Fruit fly (Drosophila melanogaster) whole organism, prepupa: ENCODE measurements around the gene CG12236.

Experiments used
- Blimp-1 ChIP-seq: fragments of 200-800 bp; sonication (Bioruptor generic); optimal IDR thresholded peaks from 3 replicates; lab custom pipeline; 2017; ENCODE audit warnings: missing biosample characterization, missing genetic modification characterization, mild to moderate bottlenecking, moderate library complexity, missing genetic modification reagents
- CG10669 ChIP-seq: fragments of 200-800 bp; sonication (Bioruptor generic); optimal IDR thresholded peaks from 3 replicates; lab custom pipeline; 2018; ENCODE audit warnings: missing biosample characterization, mild to moderate bottlenecking, missing genetic modification characterization, moderate library complexity
- CG11294 ChIP-seq: fragments of 200-800 bp; sonication (Bioruptor generic); IDR thresholded peaks from 2 replicates; pipeline ENCODE4 v1.3.6; 2022; ENCODE audit warnings: missing biosample characterization, missing genetic modification characterization
- CG11762 ChIP-seq: fragments of 200-800 bp; sonication (Bioruptor generic); optimal IDR thresholded peaks from 3 replicates; lab custom pipeline; 2016; ENCODE audit warnings: missing biosample characterization, missing genetic modification characterization; ENCODE audit not compliant: insufficient read depth
- CG15336 ChIP-seq: fragments of 200-800 bp; sonication (Bioruptor generic); IDR thresholded peaks from 2 replicates; pipeline ENCODE4 v1.3.6; 2022; ENCODE audit warnings: missing biosample characterization, missing genetic modification characterization
- CG1621 ChIP-seq: fragments of 200-800 bp; sonication (Bioruptor generic); optimal IDR thresholded peaks from 3 replicates; lab custom pipeline; 2018; ENCODE audit warnings: missing biosample characterization, mild to moderate bottlenecking, missing genetic modification characterization
- CG3032 ChIP-seq: fragments of 200-800 bp; optimal IDR thresholded peaks from 2 replicates; lab custom pipeline; 2019; ENCODE audit warnings: missing biosample characterization, mild to moderate bottlenecking, missing genetic modification characterization, moderate library complexity
- CG31627 ChIP-seq: fragments of 200-800 bp; sonication (Bioruptor generic); optimal IDR thresholded peaks from 3 replicates; lab custom pipeline; 2016; ENCODE audit warnings: missing biosample characterization, missing genetic modification characterization
- CG32006 ChIP-seq: fragments of 200-800 bp; sonication (Bioruptor generic); optimal IDR thresholded peaks from 3 replicates; lab custom pipeline; 2017; ENCODE audit warnings: missing biosample characterization, mild to moderate bottlenecking, missing genetic modification characterization
- CG34406 ChIP-seq: fragments of 200-800 bp; sonication (Bioruptor generic); optimal IDR thresholded peaks from 3 replicates; lab custom pipeline; 2016; ENCODE audit warnings: missing biosample characterization, missing genetic modification characterization
- CG3919 ChIP-seq: fragments of 200-800 bp; sonication (Bioruptor generic); optimal IDR thresholded peaks from 3 replicates; lab custom pipeline; 2016; ENCODE audit warnings: missing biosample characterization, missing genetic modification characterization
- CG4318 ChIP-seq: fragments of 200-800 bp; sonication (Bioruptor generic); optimal IDR thresholded peaks from 3 replicates; lab custom pipeline; 2017; ENCODE audit warnings: missing biosample characterization, mild to moderate bottlenecking, missing genetic modification characterization
- CG6163 ChIP-seq: fragments of 200-800 bp; sonication (Bioruptor generic); IDR thresholded peaks from 3 replicates; pipeline ENCODE4 v1.3.6; 2022; ENCODE audit warnings: missing biosample characterization, missing genetic modification characterization
- CG6276 ChIP-seq: fragments of 200-800 bp; sonication (Bioruptor generic); optimal IDR thresholded peaks from 2 replicates; lab custom pipeline; 2017; ENCODE audit warnings: missing biosample characterization, mild to moderate bottlenecking, missing genetic modification characterization
- CG6792 ChIP-seq: fragments of 200-800 bp; sonication (Bioruptor generic); optimal IDR thresholded peaks from 3 replicates; lab custom pipeline; 2016; ENCODE audit warnings: missing biosample characterization, missing genetic modification characterization
- CG6854 ChIP-seq: fragments of 200-800 bp; sonication (Bioruptor generic); optimal IDR thresholded peaks from 2 replicates; lab custom pipeline; 2017; ENCODE audit warnings: missing biosample characterization, mild to moderate bottlenecking, missing genetic modification characterization
- CG7368 ChIP-seq: fragments of 200-800 bp; sonication (Bioruptor generic); optimal IDR thresholded peaks from 3 replicates; lab custom pipeline; 2016; ENCODE audit warnings: missing biosample characterization, missing genetic modification characterization
- CG8119 ChIP-seq: fragments of 200-800 bp; sonication (Bioruptor generic); IDR thresholded peaks from 3 replicates; pipeline ENCODE4 v1.3.6; 2022; ENCODE audit warnings: missing biosample characterization, missing genetic modification characterization
- CG8319 ChIP-seq: fragments of 200-800 bp; sonication (Bioruptor generic); optimal IDR thresholded peaks from 3 replicates; lab custom pipeline; 2016; ENCODE audit warnings: missing biosample characterization, missing genetic modification characterization
- CG8632 ChIP-seq: fragments of 200-800 bp; sonication (Bioruptor generic); optimal IDR thresholded peaks from 3 replicates; lab custom pipeline; 2016; ENCODE audit warnings: missing biosample characterization, missing genetic modification characterization
- CG9139 ChIP-seq: fragments of 200-800 bp; sonication (Bioruptor generic); optimal IDR thresholded peaks from 3 replicates; lab custom pipeline; 2017; ENCODE audit warnings: missing biosample characterization, mild to moderate bottlenecking, missing genetic modification characterization
- Eip75B ChIP-seq: fragments of 200-800 bp; sonication (Bioruptor generic); optimal IDR thresholded peaks from 3 replicates; lab custom pipeline; 2016; ENCODE audit warnings: missing biosample characterization, missing genetic modification characterization
- Eip78C ChIP-seq: fragments of 200-800 bp; sonication (Bioruptor generic); peaks from one replicate; lab custom pipeline; 2016; ENCODE audit warnings: missing biosample characterization, missing genetic modification characterization
- Eip93F ChIP-seq: fragments of 200-800 bp; sonication (Bioruptor generic); optimal IDR thresholded peaks from 2 replicates; lab custom pipeline; 2016; ENCODE audit warnings: missing biosample characterization, mild to moderate bottlenecking, missing genetic modification characterization
- Ets96B ChIP-seq: fragments of 200-800 bp; optimal IDR thresholded peaks from 2 replicates; lab custom pipeline; 2019; ENCODE audit warnings: missing biosample characterization, mild to moderate bottlenecking, missing genetic modification characterization, moderate library complexity
- Gug ChIP-seq: fragments of 200-800 bp; sonication (Bioruptor generic); IDR thresholded peaks from 2 replicates; pipeline ENCODE4 v1.3.6; 2022; ENCODE audit warnings: missing biosample characterization, missing genetic modification characterization
- Hr39 ChIP-seq: fragments of 200-800 bp; sonication (Bioruptor generic); optimal IDR thresholded peaks from 2 replicates; lab custom pipeline; 2016; ENCODE audit warnings: missing biosample characterization, missing genetic modification characterization
- Lpt ChIP-seq: fragments of 200-800 bp; sonication (Bioruptor generic); optimal IDR thresholded peaks from 3 replicates; lab custom pipeline; 2016; ENCODE audit warnings: missing biosample characterization, missing genetic modification characterization
- OdsH ChIP-seq: fragments of 200-800 bp; sonication (Bioruptor generic); optimal IDR thresholded peaks from 3 replicates; lab custom pipeline; 2016; ENCODE audit warnings: missing biosample characterization, missing genetic modification characterization
- Sox15 ChIP-seq: fragments of 200-800 bp; sonication (Bioruptor generic); optimal IDR thresholded peaks from 3 replicates; lab custom pipeline; 2016; ENCODE audit warnings: missing biosample characterization, missing genetic modification characterization
- achi ChIP-seq: fragments of 200-800 bp; sonication (Bioruptor generic); optimal IDR thresholded peaks from 3 replicates; lab custom pipeline; 2016; ENCODE audit warnings: missing biosample characterization, missing genetic modification characterization
- acj6 ChIP-seq: fragments of 200-800 bp; sonication (Bioruptor generic); optimal IDR thresholded peaks from 3 replicates; lab custom pipeline; 2016; ENCODE audit warnings: missing biosample characterization, missing genetic modification characterization
- cyc ChIP-seq: fragments of 200-800 bp; sonication (Bioruptor generic); optimal IDR thresholded peaks from 3 replicates; lab custom pipeline; 2016; ENCODE audit warnings: missing biosample characterization, missing genetic modification characterization
- dac ChIP-seq: fragments of 200-800 bp; sonication (Bioruptor generic); optimal IDR thresholded peaks from 2 replicates; lab custom pipeline; 2017; ENCODE audit warnings: missing biosample characterization, mild to moderate bottlenecking, missing genetic modification characterization
- dsx ChIP-seq: fragments of 200-800 bp; optimal IDR thresholded peaks from 3 replicates; lab custom pipeline; 2019; ENCODE audit warnings: missing biosample characterization, mild to moderate bottlenecking, missing genetic modification characterization, moderate library complexity; ENCODE audit not compliant: poor library complexity, severe bottlenecking
- eg ChIP-seq: fragments of 200-800 bp; sonication (Bioruptor generic); IDR thresholded peaks from 3 replicates; pipeline ENCODE4 v1.3.6; 2022; ENCODE audit warnings: missing biosample characterization, missing genetic modification characterization
- esn ChIP-seq: fragments of 200-800 bp; sonication (Bioruptor generic); optimal IDR thresholded peaks from 2 replicates; lab custom pipeline; 2016; ENCODE audit warnings: missing biosample characterization, mild to moderate bottlenecking, missing genetic modification characterization, moderate library complexity
- fd59A ChIP-seq: fragments of 200-800 bp; sonication (Bioruptor generic); optimal IDR thresholded peaks from 2 replicates; lab custom pipeline; 2017; ENCODE audit warnings: missing biosample characterization, mild to moderate bottlenecking, missing genetic modification characterization, missing genetic modification reagents
- fd85E ChIP-seq: fragments of 200-800 bp; sonication (Bioruptor generic); optimal IDR thresholded peaks from 3 replicates; lab custom pipeline; 2016; ENCODE audit warnings: missing biosample characterization, missing genetic modification characterization
- lz ChIP-seq: fragments of 200-800 bp; sonication (Bioruptor generic); optimal IDR thresholded peaks from 3 replicates; lab custom pipeline; 2016; ENCODE audit warnings: missing biosample characterization, missing genetic modification characterization
- net ChIP-seq: fragments of 200-800 bp; sonication (Bioruptor generic); optimal IDR thresholded peaks from 3 replicates; lab custom pipeline; 2016; ENCODE audit warnings: missing biosample characterization, missing genetic modification characterization
- pdm3 ChIP-seq: fragments of 200-800 bp; sonication (Bioruptor generic); optimal IDR thresholded peaks from 3 replicates; lab custom pipeline; 2016; ENCODE audit warnings: missing biosample characterization, missing genetic modification characterization
- salr ChIP-seq, 2 experiments: fragments of 200-800 bp; sonication (Bioruptor generic); optimal IDR thresholded peaks; 3 replicates each; lab custom pipeline; 2016 to 2018; ENCODE audit warnings: missing biosample characterization in 2 of 2, missing genetic modification characterization in 2 of 2, mild to moderate bottlenecking in 1 of 2
- spab ChIP-seq: fragments of 200-800 bp; sonication (Bioruptor generic); optimal IDR thresholded peaks from 2 replicates; lab custom pipeline; 2017; ENCODE audit warnings: missing biosample characterization, mild to moderate bottlenecking, missing genetic modification characterization, missing genetic modification reagents
- ss ChIP-seq, 2 experiments: fragments of 200-800 bp; sonication (Bioruptor generic); optimal IDR thresholded peaks; 2 replicates in 1 of 2; 3 replicates in 1 of 2; lab custom pipeline; 2017 to 2018; ENCODE audit warnings: mild to moderate bottlenecking in 2 of 2, missing biosample characterization in 2 of 2, missing genetic modification characterization in 2 of 2, moderate library complexity in 1 of 2
- topi ChIP-seq: fragments of 200-800 bp; sonication (Bioruptor generic); optimal IDR thresholded peaks from 3 replicates; lab custom pipeline; 2016; ENCODE audit warnings: missing biosample characterization, missing genetic modification characterization

Gene CG12236

dm6 chrX:5879543-5879943, 28.4 kb upstream of the CG12236 start, which contains the start of the genes Usp30 and CG16721 (continued):
- no peak for TF ChIP-seq CG10669 (GFP tag; lab: Kevin White, UChicago)
- TF ChIP-seq dac (GFP tag; lab: Kevin White, UChicago), result no peak
- no peak for TF ChIP-seq Lpt (GFP tag; lab: Kevin White, UChicago)
- TF ChIP-seq eg, result no peak
- TF ChIP-seq CG9139 (GFP tag; lab: Kevin White, UChicago), result no peak
- TF ChIP-seq CG3919 (GFP tag; lab: Kevin White, UChicago), result peak; percentile 51
- peak; percentile 30 for TF ChIP-seq fd85E (GFP tag; lab: Kevin White, UChicago)
- peak; percentile 10 for TF ChIP-seq CG34406 (GFP tag; lab: Kevin White, UChicago)
- TF ChIP-seq cyc (GFP tag; lab: Kevin White, UChicago), result peak; percentile 61
- peak; percentile 65 for TF ChIP-seq topi (GFP tag; lab: Kevin White, UChicago)
- no peak for TF ChIP-seq net (GFP tag; lab: Kevin White, UChicago)
- TF ChIP-seq CG11294, result no peak
- no peak for TF ChIP-seq CG6276 (GFP tag; lab: Kevin White, UChicago)
- TF ChIP-seq CG6163 (GFP tag; lab: Robert Waterston, UW), result peak; percentile 61; the same call in 2 of the 3 replicates
- TF ChIP-seq CG11762 (GFP tag; lab: Kevin White, UChicago), result peak; percentile 23
- TF ChIP-seq CG8319, result peak; percentile 4
- no peak for TF ChIP-seq CG8119 (GFP tag; lab: Robert Waterston, UW)
- peak; percentile 77 for TF ChIP-seq dsx (GFP tag; lab: Kevin White, UChicago)
- peak; percentile 6 for TF ChIP-seq Ets96B
- peak; percentile 33 for TF ChIP-seq acj6 (GFP tag; lab: Kevin White, UChicago)

dm6 chrX:5880139-5880924, 27.6 kb upstream of the CG12236 start:
- TF ChIP-seq CG11762 (GFP tag; lab: Kevin White, UChicago) (peak; percentile 75), CG10669 (GFP tag; lab: Kevin White, UChicago) (peak; percentile 81), CG8632 (peak; percentile 75), CG9139 (GFP tag; lab: Kevin White, UChicago) (peak; percentile 52), dac (GFP tag; lab: Kevin White, UChicago) (peak; percentile 58), pdm3 (GFP tag; lab: Kevin White, UChicago) (peak; percentile 87), Eip78C (GFP tag; lab: Kevin White, UChicago) (peak; percentile 95), Gug (GFP tag; lab: Robert Waterston, UW) (peak; percentile 78), CG11294 (peak; percentile 63), spab (GFP tag; lab: Kevin White, UChicago) (no peak), Hr39 (GFP tag; lab: Kevin White, UChicago) (peak; percentile 89), Lpt (GFP tag; lab: Kevin White, UChicago) (peak; percentile 77), CG34406 (GFP tag; lab: Kevin White, UChicago) (peak; percentile 70), achi (GFP tag; lab: Kevin White, UChicago) (peak; percentile 80), fd85E (GFP tag; lab: Kevin White, UChicago) (peak; percentile 38), OdsH (GFP tag; lab: Kevin White, UChicago) (peak; percentile 83), ss (GFP tag; optimal IDR thresholded peaks at IDR 0.05; lab: Kevin White, UChicago) (peak; percentile 67 to 87), CG31627 (GFP tag; lab: Kevin White, UChicago) (peak; percentile 88), CG6163 (GFP tag; lab: Robert Waterston, UW) (peak; percentile 86), CG6854 (GFP tag; lab: Kevin White, UChicago) (peak; percentile 70), CG7368 (peak; percentile 83), Eip75B (GFP tag; lab: Kevin White, UChicago) (peak; percentile 80), Eip93F (GFP tag; lab: Kevin White, UChicago) (no peak), fd59A (GFP tag; lab: Kevin White, UChicago) (peak; percentile 61), lz (GFP tag; lab: Kevin White, UChicago) (peak; percentile 85), eg (peak; percentile 78), CG3032 (tag; lab: Kevin White, UChicago) (peak; percentile 66), dsx (GFP tag; lab: Kevin White, UChicago) (peak; percentile 73), CG1621 (tag; lab: Kevin White, UChicago) (peak; percentile 57), CG32006 (peak; percentile 84), CG15336 (peak; percentile 85), Blimp-1 (GFP tag; lab: Kevin White, UChicago) (peak; percentile 58), net (GFP tag; lab: Kevin White, UChicago) (peak; percentile 86), Sox15 (GFP tag; lab: Kevin White, UChicago) (peak; percentile 49), esn (GFP tag; lab: Kevin White, UChicago) (peak; percentile 90), salr (GFP tag; optimal IDR thresholded peaks at IDR 0.05; lab: Kevin White, UChicago) (peak; percentile 42 to 71), CG6792 (GFP tag; lab: Kevin White, UChicago) (peak; percentile 77), CG4318 (GFP tag; lab: Kevin White, UChicago) (no peak)
